Fruit fly (Drosophila melanogaster): ENCODE measurements around the gene CG17162.

- TF ChIP-seq CG8478 (optimal IDR thresholded peaks at IDR 0.05) (no peak), CTCF (optimal IDR thresholded peaks at IDR 0.05) (peak; percentile 24 to 76)
Observed at dm6 chrX:23067521-23068459, 28.7 kb downstream of the CG17162 start, which contains the start of gene CG17167.

Measured in S2 (cell line).